Worm (Caenorhabditis elegans) whole organism, L1 larva: ENCODE results near the gene sri-73.
A peak's percentile ranks its signal among the peaks of the same experiment; 100 is the strongest.

Experiments
- C04F5.9 ChIP-seq: sonication (generic microtip); optimal IDR thresholded peaks from 2 replicates; lab custom pipeline; 2016; ENCODE audit warnings: missing genetic modification characterization, missing compliant biosample characterization
- F16B12.6 ChIP-seq: fragments of 150-350 bp; optimal IDR thresholded peaks from 2 replicates; lab custom pipeline; 2014; ENCODE audit warnings: missing biosample characterization, missing genetic modification characterization
- aly-2 ChIP-seq: fragments of 150-350 bp; optimal IDR thresholded peaks from 2 replicates; lab custom pipeline; 2014; ENCODE audit warnings: missing biosample characterization, missing genetic modification characterization
- blmp-1 ChIP-seq: fragments of 150-350 bp; optimal IDR thresholded peaks from 2 replicates; lab custom pipeline; 2014; ENCODE audit warnings: missing biosample characterization, missing genetic modification characterization
- ces-1 ChIP-seq: fragments of 150-350 bp; optimal IDR thresholded peaks from 2 replicates; lab custom pipeline; 2014; ENCODE audit warnings: missing biosample characterization, missing genetic modification reagents, missing genetic modification characterization
- dpl-1 ChIP-seq, 3 experiments: fragments of 150-350 bp in 2 of 3; sonication (generic microtip) in 1 of 3; optimal IDR thresholded peaks; 2 replicates each; lab custom pipeline; 2014 to 2017; ENCODE audit warnings: missing biosample characterization in 3 of 3, missing genetic modification characterization in 3 of 3, missing genetic modification reagents in 3 of 3
- efl-1 ChIP-seq, 4 experiments: fragments of 150-350 bp; optimal IDR thresholded peaks in 3 of 4; peaks in 1 of 4; 1 replicate in 1 of 4; 2 replicates in 3 of 4; lab custom pipeline; 2014; ENCODE audit warnings: missing biosample characterization in 2 of 4, missing genetic modification characterization in 2 of 4, missing genetic modification reagents in 2 of 4
- egl-27 ChIP-seq, 2 experiments: fragments of 150-350 bp in 1 of 2; sonication (generic microtip); optimal IDR thresholded peaks; 3 replicates each; lab custom pipeline; 2017 to 2018; ENCODE audit warnings: missing biosample characterization in 2 of 2, missing genetic modification characterization in 2 of 2, missing genetic modification reagents in 2 of 2
- elt-2 ChIP-seq: sonication (generic microtip); optimal IDR thresholded peaks from 2 replicates; lab custom pipeline; 2016; ENCODE audit warnings: missing genetic modification characterization, mild to moderate bottlenecking, inconsistent platforms, missing compliant biosample characterization, missing genetic modification reagents
- elt-3 ChIP-seq, 6 experiments: fragments of 150-350 bp in 1 of 6; sonication (generic microtip); optimal IDR thresholded peaks; 2 replicates each; lab custom pipeline; 2017 to 2018; ENCODE audit warnings: missing biosample characterization in 6 of 6, missing genetic modification characterization in 6 of 6, inconsistent platforms in 1 of 6
- ets-5 ChIP-seq: fragments of 200-800 bp; sonication (Bioruptor generic); IDR thresholded peaks from 2 replicates; pipeline ENCODE4 v1.3.6; 2022; ENCODE audit warnings: missing genetic modification characterization, missing compliant biosample characterization
- grh-1 ChIP-seq: fragments of 200-800 bp; sonication (Bioruptor generic); IDR thresholded peaks from 2 replicates; pipeline ENCODE4 v1.3.6; 2022; ENCODE audit warnings: missing genetic modification reagents, missing genetic modification characterization, missing compliant biosample characterization
- hlh-4 ChIP-seq: sonication (generic microtip); optimal IDR thresholded peaks from 2 replicates; lab custom pipeline; 2016; ENCODE audit warnings: mild to moderate bottlenecking, missing genetic modification characterization, missing compliant biosample characterization
- lin-14 ChIP-seq: fragments of 200-800 bp; sonication (Bioruptor generic); optimal IDR thresholded peaks from 2 replicates; lab custom pipeline; 2018; ENCODE audit warnings: mild to moderate bottlenecking, missing genetic modification characterization, moderate library complexity, missing compliant biosample characterization
- lin-35 ChIP-seq, 2 experiments: fragments of 150-350 bp; optimal IDR thresholded peaks; 2 replicates each; lab custom pipeline; 2014; ENCODE audit warnings: missing biosample characterization in 2 of 2, missing genetic modification characterization in 2 of 2, missing genetic modification reagents in 2 of 2
- lsy-2 ChIP-seq, 2 experiments: fragments of 150-350 bp; optimal IDR thresholded peaks; 2 replicates each; lab custom pipeline; 2014; ENCODE audit warnings: missing biosample characterization in 2 of 2, missing genetic modification characterization in 2 of 2
- mab-9 ChIP-seq: fragments of 200-800 bp; sonication (Bioruptor generic); IDR thresholded peaks from 2 replicates; pipeline ENCODE4 v1.3.6; 2022; ENCODE audit warnings: missing genetic modification reagents, missing genetic modification characterization, missing compliant biosample characterization
- mdl-1 ChIP-seq, 2 experiments: fragments of 150-350 bp; optimal IDR thresholded peaks; 2 replicates each; lab custom pipeline; 2014 to 2017; ENCODE audit warnings: missing biosample characterization in 2 of 2, missing genetic modification characterization in 2 of 2, inconsistent platforms in 1 of 2
- mep-1 ChIP-seq: fragments of 150-350 bp; optimal IDR thresholded peaks from 2 replicates; lab custom pipeline; 2014; ENCODE audit warnings: missing biosample characterization, missing genetic modification characterization
- nhr-20 ChIP-seq: sonication (generic microtip); optimal IDR thresholded peaks from 2 replicates; lab custom pipeline; 2016; ENCODE audit warnings: mild to moderate bottlenecking, missing genetic modification characterization, missing compliant biosample characterization
- nhr-237 ChIP-seq: fragments of 150-350 bp; optimal IDR thresholded peaks from 2 replicates; lab custom pipeline; 2014; ENCODE audit warnings: missing biosample characterization, missing genetic modification characterization
- nhr-71 ChIP-seq: sonication (generic microtip); optimal IDR thresholded peaks from 2 replicates; lab custom pipeline; 2016; ENCODE audit warnings: mild to moderate bottlenecking, missing genetic modification characterization, moderate library complexity, missing compliant biosample characterization
- nhr-77 ChIP-seq: fragments of 150-350 bp; optimal IDR thresholded peaks from 2 replicates; lab custom pipeline; 2014; ENCODE audit warnings: missing biosample characterization, missing genetic modification characterization
- nhr-85 ChIP-seq: sonication (generic microtip); peaks from one replicate; lab custom pipeline; 2016; ENCODE audit warnings: missing genetic modification characterization, inconsistent platforms, missing compliant biosample characterization
- nhr-90 ChIP-seq: sonication (generic microtip); optimal IDR thresholded peaks from 2 replicates; lab custom pipeline; 2016; ENCODE audit warnings: mild to moderate bottlenecking, missing genetic modification characterization, missing compliant biosample characterization; ENCODE audit not compliant: poor library complexity
- pax-3 ChIP-seq: fragments of 200-800 bp; sonication (Bioruptor generic); optimal IDR thresholded peaks from 2 replicates; lab custom pipeline; 2018; ENCODE audit warnings: mild to moderate bottlenecking, missing genetic modification characterization, moderate library complexity, missing compliant biosample characterization
- snu-23 ChIP-seq: sonication (generic microtip); optimal IDR thresholded peaks from 2 replicates; lab custom pipeline; 2016; ENCODE audit warnings: missing genetic modification characterization, missing compliant biosample characterization
- sox-4 ChIP-seq: sonication (generic microtip); optimal IDR thresholded peaks from 2 replicates; lab custom pipeline; 2016; ENCODE audit warnings: missing genetic modification characterization, missing compliant biosample characterization
- unc-62 ChIP-seq: fragments of 150-350 bp; optimal IDR thresholded peaks from 2 replicates; lab custom pipeline; 2014; ENCODE audit warnings: missing biosample characterization, missing genetic modification reagents, missing genetic modification characterization
- zag-1 ChIP-seq: fragments of 150-350 bp; optimal IDR thresholded peaks from 2 replicates; lab custom pipeline; 2014; ENCODE audit warnings: missing biosample characterization, missing genetic modification characterization
- zip-4 ChIP-seq: fragments of 200-800 bp; sonication (Bioruptor generic); optimal IDR thresholded peaks from 2 replicates; lab custom pipeline; 2018; ENCODE audit warnings: mild to moderate bottlenecking, missing genetic modification characterization, moderate library complexity, missing compliant biosample characterization

The sri-73 gene

ce11 chrV:543169-543568 is 22.7 kb downstream of the sri-73 start, which contains the start of gene C14C6.3:
Gene C14C6.3, plus strand, starts transcription at chrV:543469.
- TF ChIP-seq egl-27 (tag; optimal IDR thresholded peaks at IDR 0.05; lab: Kevin White, UChicago) (no peak), unc-62 (no peak), grh-1 (GFP tag; lab: Robert Waterston, UW) (no peak), nhr-237 (no peak), C04F5.9 (tag; lab: Kevin White, UChicago) (no peak)

- TF ChIP-seq nhr-85 (tag; lab: Kevin White, UChicago) (peak; percentile 65), elt-3 (tag; optimal IDR thresholded peaks at IDR 0.05; lab: Kevin White, UChicago) (no peak), lin-35 (GFP tag; optimal IDR thresholded peaks at IDR 0.05; lab: Kevin White, UChicago) (no peak), zip-4 (GFP tag; lab: Kevin White, UChicago) (no peak), hlh-4 (tag; lab: Kevin White, UChicago) (no peak), lsy-2 (tag; optimal IDR thresholded peaks at IDR 0.05; lab: Kevin White, UChicago) (no peak)
- TF ChIP-seq, all 84 proteins: peak for 1
Measured at ce11 chrV:541470-541869, 24.4 kb downstream of the sri-73 start.

- TF ChIP-seq nhr-85 (tag; lab: Kevin White, UChicago) (peak; percentile 20), ets-5 (no peak)
Measured at ce11 chrV:539040-539510, 26.8 kb downstream of the sri-73 start, which contains the start of gene nhr-155. Gene nhr-155, plus strand, starts transcription at chrV:539460.

ce11 chrV:536571-536970 is 29.3 kb downstream of the sri-73 start, which contains the start of gene C14C6.5:
Gene C14C6.5, plus strand, starts transcription at chrV:536628.
- no peak for TF ChIP-seq unc-62
- TF ChIP-seq mab-9 (GFP tag; lab: Robert Waterston, UW) = no peak
- no peak for TF ChIP-seq nhr-85 (tag; lab: Kevin White, UChicago)

- TF ChIP-seq dpl-1 (GFP tag; optimal IDR thresholded peaks at IDR 0.05; lab: Kevin White, UChicago) (peak in 1 of 3 experiments; percentile 16), ets-5 (no peak), zag-1 (tag; lab: Kevin White, UChicago) (no peak), nhr-85 (tag; lab: Kevin White, UChicago) (peak; percentile 77), nhr-90 (tag; lab: Kevin White, UChicago) (peak; percentile 13), nhr-77 (tag; lab: Kevin White, UChicago) (peak; percentile 28), pax-3 (no peak), lin-35 (GFP tag; optimal IDR thresholded peaks at IDR 0.05; lab: Kevin White, UChicago) (peak in 1 of 2 experiments; percentile 44), blmp-1 (tag; lab: Kevin White, UChicago) (peak; percentile 43), ces-1 (GFP tag; lab: Kevin White, UChicago) (no peak), F16B12.6 (tag; lab: Kevin White, UChicago) (no peak), elt-2 (tag; lab: Kevin White, UChicago) (peak; percentile 35), sox-4 (no peak), lsy-2 (tag; optimal IDR thresholded peaks at IDR 0.05; lab: Kevin White, UChicago) (peak in 1 of 2 experiments; percentile 0), efl-1 (optimal IDR thresholded peaks at IDR 0.05; lab: Kevin White, UChicago) (peak in 1 of 2 experiments; percentile 1), efl-1 (GFP tag; optimal IDR thresholded peaks at IDR 0.05 in 1 of 2; lab: Kevin White, UChicago) (no peak), lin-14 (GFP tag; lab: Kevin White, UChicago) (peak; percentile 92), mdl-1 (tag; optimal IDR thresholded peaks at IDR 0.05; lab: Kevin White, UChicago) (peak in 1 of 2 experiments; percentile 19), nhr-71 (tag; lab: Kevin White, UChicago) (no peak), snu-23 (GFP tag; lab: Kevin White, UChicago) (peak; percentile 57), mep-1 (peak; percentile 54), aly-2 (tag; lab: Kevin White, UChicago) (no peak), nhr-20 (peak; percentile 56), elt-3 (tag; optimal IDR thresholded peaks at IDR 0.05; lab: Kevin White, UChicago) (peak in 2 of 6 experiments; percentile 25 to 44)
Measured at ce11 chrV:534176-534575, 31.7 kb downstream of the sri-73 start, which contains the start of gene nhr-132. Gene nhr-132, plus strand, starts transcription at chrV:534446.
